Fruit fly (Drosophila melanogaster) whole organism, embryonic: ENCODE results near the gene CG42296.
A peak's percentile ranks its signal among the peaks of the same experiment; 100 is the strongest.

ENCODE experiments used
- CG10462 ChIP-seq: fragments of 200-800 bp; sonication (Bioruptor generic); optimal IDR thresholded peaks from 2 replicates; lab custom pipeline; 2016; ENCODE audit warnings: missing biosample characterization, missing genetic modification characterization
- CG10543 ChIP-seq: fragments of 200-800 bp; sonication (Bioruptor generic); optimal IDR thresholded peaks from 3 replicates; lab custom pipeline; 2017; ENCODE audit warnings: missing biosample characterization, mild to moderate bottlenecking, missing genetic modification characterization, moderate library complexity
- CG11723 ChIP-seq: fragments of 200-800 bp; sonication (Bioruptor generic); optimal IDR thresholded peaks from 2 replicates; lab custom pipeline; 2017; ENCODE audit warnings: missing biosample characterization, mild to moderate bottlenecking, missing genetic modification characterization
- CG12219 ChIP-seq: fragments of 200-800 bp; sonication (Bioruptor generic); optimal IDR thresholded peaks from 3 replicates; lab custom pipeline; 2018; ENCODE audit warnings: missing biosample characterization, mild to moderate bottlenecking, missing genetic modification characterization
- CG1233 ChIP-seq: fragments of 200-800 bp; sonication (Bioruptor generic); optimal IDR thresholded peaks from 4 replicates; lab custom pipeline; 2018; ENCODE audit warnings: missing biosample characterization, mild to moderate bottlenecking, missing genetic modification characterization
- CG17385 ChIP-seq: fragments of 200-800 bp; sonication (Bioruptor generic); optimal IDR thresholded peaks from 3 replicates; lab custom pipeline; 2018; ENCODE audit warnings: missing biosample characterization, mild to moderate bottlenecking, missing genetic modification characterization
- CG18262 ChIP-seq: fragments of 200-800 bp; optimal IDR thresholded peaks from 3 replicates; lab custom pipeline; 2019; ENCODE audit warnings: missing biosample characterization, mild to moderate bottlenecking, missing genetic modification characterization, moderate library complexity
- CG2129 ChIP-seq: fragments of 200-800 bp; sonication (Bioruptor generic); IDR thresholded peaks from 2 replicates; pipeline ENCODE4 v1.3.6; 2022; ENCODE audit warnings: missing biosample characterization, missing genetic modification characterization; ENCODE audit not compliant: partially characterized antibody
- CG2875 ChIP-seq: fragments of 200-800 bp; sonication (Bioruptor generic); optimal IDR thresholded peaks from 2 replicates; lab custom pipeline; 2017; ENCODE audit warnings: missing biosample characterization, mild to moderate bottlenecking, missing genetic modification characterization, missing genetic modification reagents
- CG3838 ChIP-seq: fragments of 200-800 bp; sonication (Bioruptor generic); optimal IDR thresholded peaks from 3 replicates; lab custom pipeline; 2016; ENCODE audit warnings: missing biosample characterization, missing genetic modification characterization
- CG4282 ChIP-seq: fragments of 200-800 bp; sonication (Bioruptor generic); optimal IDR thresholded peaks from 2 replicates; lab custom pipeline; 2016; ENCODE audit warnings: missing biosample characterization, missing genetic modification characterization
- CG4328 ChIP-seq: fragments of 200-800 bp; sonication (Bioruptor generic); optimal IDR thresholded peaks from 3 replicates; lab custom pipeline; 2017; ENCODE audit warnings: missing biosample characterization, missing genetic modification reagents, missing genetic modification characterization
- CG4404 ChIP-seq: fragments of 200-800 bp; sonication (Bioruptor generic); IDR thresholded peaks from 2 replicates; pipeline ENCODE4 v1.3.6; 2022; ENCODE audit warnings: missing biosample characterization, missing genetic modification characterization
- CG4424 ChIP-seq: fragments of 200-800 bp; sonication (Bioruptor generic); optimal IDR thresholded peaks from 3 replicates; lab custom pipeline; 2016; ENCODE audit warnings: missing biosample characterization, missing genetic modification characterization
- CG6272 ChIP-seq: fragments of 200-800 bp; sonication (Bioruptor generic); IDR thresholded peaks from 2 replicates; pipeline ENCODE4 v1.3.6; 2022; ENCODE audit warnings: missing biosample characterization, missing genetic modification characterization
- CG6765 ChIP-seq: fragments of 200-800 bp; sonication (Bioruptor generic); optimal IDR thresholded peaks from 3 replicates; lab custom pipeline; 2017; ENCODE audit warnings: missing biosample characterization, mild to moderate bottlenecking, missing genetic modification characterization
- CG8089 ChIP-seq: fragments of 200-800 bp; sonication (Bioruptor generic); optimal IDR thresholded peaks from 3 replicates; lab custom pipeline; 2016; ENCODE audit warnings: missing biosample characterization, missing genetic modification characterization
- CG8924 ChIP-seq: fragments of 200-800 bp; optimal IDR thresholded peaks from 3 replicates; lab custom pipeline; 2019; ENCODE audit warnings: missing biosample characterization, mild to moderate bottlenecking, missing genetic modification characterization, moderate library complexity
- CG9727 ChIP-seq: fragments of 200-800 bp; sonication (Bioruptor generic); optimal IDR thresholded peaks from 3 replicates; lab custom pipeline; 2017; ENCODE audit warnings: missing biosample characterization, mild to moderate bottlenecking, missing genetic modification characterization
- CHES-1-like ChIP-seq: fragments of 200-800 bp; sonication (Bioruptor generic); optimal IDR thresholded peaks from 2 replicates; lab custom pipeline; 2016; ENCODE audit warnings: missing biosample characterization, missing genetic modification characterization
- ERR ChIP-seq: fragments of 200-800 bp; sonication (Bioruptor generic); optimal IDR thresholded peaks from 2 replicates; lab custom pipeline; 2016; ENCODE audit warnings: missing biosample characterization, missing genetic modification characterization
- H15 ChIP-seq: fragments of 200-800 bp; sonication (Bioruptor generic); IDR thresholded peaks from 3 replicates; pipeline ENCODE4 v1.3.6; 2022; ENCODE audit warnings: missing biosample characterization, missing genetic modification characterization
- H2.0 ChIP-seq: fragments of 200-800 bp; sonication (Bioruptor generic); IDR thresholded peaks from 2 replicates; pipeline ENCODE4 v1.3.6; 2022; ENCODE audit warnings: missing biosample characterization, missing genetic modification characterization
- MBD-R2 ChIP-seq: fragments of 200-800 bp; sonication (Bioruptor generic); IDR thresholded peaks from 2 replicates; pipeline ENCODE4 v1.3.6; 2022; ENCODE audit warnings: missing biosample characterization, missing genetic modification characterization
- Mes4 ChIP-seq: fragments of 200-800 bp; sonication (Bioruptor generic); optimal IDR thresholded peaks from 2 replicates; lab custom pipeline; 2016; ENCODE audit warnings: missing biosample characterization, missing genetic modification characterization
- Myb ChIP-seq: fragments of 200-800 bp; sonication (Bioruptor generic); optimal IDR thresholded peaks from 2 replicates; lab custom pipeline; 2016; ENCODE audit warnings: missing biosample characterization, missing genetic modification characterization
- Nf-YA ChIP-seq: fragments of 200-800 bp; sonication (Bioruptor generic); IDR thresholded peaks from 2 replicates; pipeline ENCODE4 v1.3.6; 2022; ENCODE audit warnings: missing biosample characterization, missing genetic modification characterization
- Ptx1 ChIP-seq: fragments of 200-800 bp; sonication (Bioruptor generic); IDR thresholded peaks from 2 replicates; pipeline ENCODE4 v1.3.6; 2022; ENCODE audit warnings: missing biosample characterization, missing genetic modification characterization
- Sry-δ ChIP-seq: fragments of 200-800 bp; sonication (Bioruptor generic); optimal IDR thresholded peaks from 2 replicates; lab custom pipeline; 2016; ENCODE audit warnings: missing biosample characterization, missing genetic modification characterization
- Stat92E ChIP-seq, 3 experiments: fragments of >200 bp in 2 of 3; fragments of 200-800 bp in 1 of 3; sonication (Bioruptor generic) in 1 of 3; optimal IDR thresholded peaks; 2 replicates each; lab custom pipeline; 2017 to 2019; ENCODE audit warnings: missing biosample characterization in 3 of 3, missing genetic modification characterization in 3 of 3, mild to moderate bottlenecking in 1 of 3, moderate library complexity in 1 of 3
- Trl ChIP-seq, 3 experiments: fragments of >200 bp in 2 of 3; fragments of 200-800 bp in 1 of 3; sonication (Bioruptor generic) in 1 of 3; optimal IDR thresholded peaks; 2 replicates in 1 of 3; 3 replicates in 2 of 3; lab custom pipeline; 2016 to 2017; ENCODE audit warnings: missing biosample characterization in 1 of 3, missing genetic modification characterization in 1 of 3
- Xrp1 ChIP-seq: fragments of 200-800 bp; sonication (Bioruptor generic); IDR thresholded peaks from 2 replicates; pipeline ENCODE4 v1.3.6; 2022; ENCODE audit warnings: missing biosample characterization, missing genetic modification characterization
- ab ChIP-seq: fragments of 200-800 bp; sonication (Bioruptor generic); optimal IDR thresholded peaks from 2 replicates; lab custom pipeline; 2016; ENCODE audit warnings: missing biosample characterization, missing genetic modification characterization
- caup ChIP-seq: fragments of 200-800 bp; sonication (Bioruptor generic); optimal IDR thresholded peaks from 3 replicates; lab custom pipeline; 2017; ENCODE audit warnings: missing biosample characterization, mild to moderate bottlenecking, missing genetic modification characterization, moderate library complexity; ENCODE audit not compliant: severe bottlenecking
- dan ChIP-seq: fragments of 200-800 bp; sonication (Bioruptor generic); IDR thresholded peaks from 2 replicates; pipeline ENCODE4 v1.3.6; 2022; ENCODE audit warnings: missing biosample characterization, missing genetic modification characterization
- disco-r ChIP-seq: fragments of 200-800 bp; sonication (Bioruptor generic); optimal IDR thresholded peaks from 2 replicates; lab custom pipeline; 2016; ENCODE audit warnings: missing biosample characterization, missing genetic modification characterization
- fd102C ChIP-seq: fragments of 200-800 bp; sonication (Bioruptor generic); optimal IDR thresholded peaks from 2 replicates; lab custom pipeline; 2018; ENCODE audit warnings: missing biosample characterization, mild to moderate bottlenecking, missing genetic modification characterization, moderate library complexity
- fu2 ChIP-seq: fragments of 200-800 bp; sonication (Bioruptor generic); optimal IDR thresholded peaks from 2 replicates; lab custom pipeline; 2016; ENCODE audit warnings: missing biosample characterization, missing genetic modification characterization
- h ChIP-seq: fragments of >200 bp; optimal IDR thresholded peaks from 2 replicates; lab custom pipeline; 2017
- ken ChIP-seq: fragments of 200-800 bp; sonication (Bioruptor generic); IDR thresholded peaks from 3 replicates; pipeline ENCODE4 v1.3.6; 2022; ENCODE audit warnings: missing biosample characterization, missing genetic modification characterization
- lilli ChIP-seq: fragments of 200-800 bp; sonication (Bioruptor generic); optimal IDR thresholded peaks from 3 replicates; lab custom pipeline; 2016; ENCODE audit warnings: missing biosample characterization, missing genetic modification characterization
- mam ChIP-seq: fragments of 200-800 bp; sonication (Bioruptor generic); optimal IDR thresholded peaks from 3 replicates; lab custom pipeline; 2016; ENCODE audit warnings: missing biosample characterization, missing genetic modification characterization
- otp ChIP-seq: fragments of 200-800 bp; sonication (Bioruptor generic); IDR thresholded peaks from 3 replicates; pipeline ENCODE4, ENCODE4 v1.3.6; 2022; ENCODE audit warnings: missing biosample characterization, missing genetic modification characterization
- pnt ChIP-seq: fragments of 200-800 bp; sonication (Bioruptor generic); optimal IDR thresholded peaks from 3 replicates; lab custom pipeline; 2016; ENCODE audit warnings: missing biosample characterization, missing genetic modification characterization
- stc ChIP-seq: fragments of 200-800 bp; sonication (Bioruptor generic); IDR thresholded peaks from 2 replicates; pipeline ENCODE4 v1.3.6; 2022; ENCODE audit warnings: missing biosample characterization, missing genetic modification characterization
- tap ChIP-seq: fragments of 200-800 bp; optimal IDR thresholded peaks from 3 replicates; lab custom pipeline; 2019; ENCODE audit warnings: missing biosample characterization, mild to moderate bottlenecking, missing genetic modification characterization, moderate library complexity
- toy ChIP-seq: fragments of 200-800 bp; sonication (Bioruptor generic); IDR thresholded peaks from 2 replicates; pipeline ENCODE4 v1.3.6; 2022; ENCODE audit warnings: missing biosample characterization, missing genetic modification characterization
- trem ChIP-seq: fragments of 200-800 bp; optimal IDR thresholded peaks from 3 replicates; lab custom pipeline; 2019; ENCODE audit warnings: missing biosample characterization, mild to moderate bottlenecking, missing genetic modification characterization, moderate library complexity
- vfl ChIP-seq: fragments of 200-800 bp; sonication (Bioruptor generic); optimal IDR thresholded peaks from 2 replicates; lab custom pipeline; 2016; ENCODE audit warnings: missing biosample characterization, missing genetic modification characterization
- wdn ChIP-seq: fragments of 200-800 bp; sonication (Bioruptor generic); IDR thresholded peaks from 2 replicates; pipeline ENCODE4 v1.3.6; 2022; ENCODE audit warnings: missing biosample characterization, missing genetic modification characterization
- wor ChIP-seq: fragments of 200-800 bp; sonication (Bioruptor generic); IDR thresholded peaks from 2 replicates; pipeline ENCODE4 v1.3.6; 2022; ENCODE audit warnings: missing biosample characterization, missing genetic modification characterization

Gene CG42296

dm6 chr2L:2037551-2038252 lies 1.9 kb upstream of the CG42296 start (continued):
- no peak for TF ChIP-seq wor (GFP tag; lab: Robert Waterston, UW)
- TF ChIP-seq Myb (GFP tag; lab: Kevin White, UChicago): peak; percentile 74
- no peak for TF ChIP-seq Trl (optimal IDR thresholded peaks at IDR 0.05; lab: Kevin White, UChicago)
- TF ChIP-seq Trl (GFP tag; optimal IDR thresholded peaks at IDR 0.05; lab: Kevin White, UChicago): peak; percentile 4
- TF ChIP-seq trem: peak; percentile 82
- peak; percentile 91 for TF ChIP-seq CG17385 (GFP tag; lab: Kevin White, UChicago)
- TF ChIP-seq ERR (GFP tag; lab: Kevin White, UChicago): no peak
- TF ChIP-seq ken (GFP tag; lab: Robert Waterston, UW): 0 out of 3 replicates have a peak, but pooled peaks have one; percentile 42
- TF ChIP-seq CG2875: no peak
- TF ChIP-seq lilli (GFP tag; lab: Kevin White, UChicago): peak; percentile 14
- no peak for TF ChIP-seq vfl (GFP tag; lab: Kevin White, UChicago)
- TF ChIP-seq fd102C (GFP tag; lab: Kevin White, UChicago): no peak
- peak in 2 of 3 experiments; percentile 6 to 57 for TF ChIP-seq Stat92E (GFP tag; optimal IDR thresholded peaks at IDR 0.05; lab: Kevin White, UChicago)
- no peak for TF ChIP-seq ab (GFP tag; lab: Kevin White, UChicago)
- TF ChIP-seq Sry-δ (GFP tag; lab: Kevin White, UChicago): peak; percentile 100
- no peak for TF ChIP-seq Mes4
- TF ChIP-seq CHES-1-like (GFP tag; lab: Kevin White, UChicago): peak; percentile 61
- no peak for TF ChIP-seq otp (GFP tag; lab: Robert Waterston, UW)
- no peak for TF ChIP-seq CG4282
- TF ChIP-seq CG10462 (GFP tag; lab: Kevin White, UChicago): no peak
- TF ChIP-seq CG11723 (GFP tag; lab: Kevin White, UChicago): no peak
- TF ChIP-seq h (lab: Kevin White, UChicago): no peak
- peak; percentile 38 for TF ChIP-seq mam (GFP tag; lab: Kevin White, UChicago)
- TF ChIP-seq CG12219 (GFP tag; lab: Kevin White, UChicago): no peak
- TF ChIP-seq CG6272 (GFP tag; lab: Robert Waterston, UW): peak; percentile 36; the same call in 1 of the 2 replicates
- TF ChIP-seq stc (GFP tag; lab: Robert Waterston, UW): no peak
- TF ChIP-seq CG1233 (GFP tag; lab: Kevin White, UChicago): no peak
- no peak for TF ChIP-seq Xrp1 (GFP tag; lab: Robert Waterston, UW)
- TF ChIP-seq H15 (GFP tag; lab: Robert Waterston, UW): no peak
- TF ChIP-seq CG8089 (GFP tag; lab: Kevin White, UChicago): no peak
- no peak for TF ChIP-seq Ptx1
- no peak for TF ChIP-seq dan (GFP tag; lab: Robert Waterston, UW)
- no peak for TF ChIP-seq pnt
- TF ChIP-seq CG2129 (GFP tag; lab: Robert Waterston, UW): peak; percentile 88
- no peak for TF ChIP-seq fu2 (GFP tag; lab: Kevin White, UChicago)
- TF ChIP-seq H2.0 (GFP tag; lab: Robert Waterston, UW): no peak
- no peak for TF ChIP-seq Nf-YA (GFP tag; lab: Robert Waterston, UW)
- no peak for TF ChIP-seq CG6765 (GFP tag; lab: Kevin White, UChicago)
- TF ChIP-seq CG3838 (GFP tag; lab: Kevin White, UChicago): no peak
- TF ChIP-seq CG4404 (GFP tag; lab: Robert Waterston, UW): no peak
- TF ChIP-seq toy: no peak
- TF ChIP-seq CG18262 (tag; lab: Kevin White, UChicago): no peak
- TF ChIP-seq tap: no peak
- TF ChIP-seq MBD-R2 (GFP tag; lab: Robert Waterston, UW): peak; percentile 58
- TF ChIP-seq disco-r (GFP tag; lab: Kevin White, UChicago): no peak
- TF ChIP-seq CG4328 (GFP tag; lab: Kevin White, UChicago): no peak
- no peak for TF ChIP-seq CG10543 (GFP tag; lab: Kevin White, UChicago)
- TF ChIP-seq CG9727 (GFP tag; lab: Kevin White, UChicago): no peak
- no peak for TF ChIP-seq CG8924 (tag; lab: Kevin White, UChicago)
- no peak for TF ChIP-seq wdn (GFP tag; lab: Robert Waterston, UW)
- TF ChIP-seq CG4424: no peak
- peak; percentile 15 for TF ChIP-seq caup (GFP tag; lab: Kevin White, UChicago)
